Worm (Caenorhabditis elegans): ENCODE data around the gene try-10.

Gene try-10

DNA sequence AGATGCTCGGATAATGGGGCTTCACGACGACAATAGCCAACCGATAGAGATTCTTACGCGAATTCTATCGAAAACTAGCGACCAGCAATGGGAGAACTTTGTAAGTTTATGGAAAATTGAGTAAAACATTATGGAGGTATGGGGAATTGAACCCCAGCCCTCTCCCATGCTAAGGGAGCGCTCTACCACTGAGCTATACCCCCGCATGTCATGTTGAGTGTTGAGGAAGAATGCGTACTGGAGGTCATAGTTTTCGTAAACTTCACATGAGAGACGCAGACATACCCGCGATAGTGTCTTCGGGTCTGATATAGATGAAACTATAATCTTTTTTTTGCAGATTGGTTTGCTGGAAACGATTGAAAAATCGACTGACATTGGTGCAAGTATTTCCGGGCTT, 9.7 kb downstream of the try-10 start (continued):
- TF ChIP-seq tbx-9 (tag; optimal IDR thresholded peaks at IDR 0.05; ENCODE audit: borderline replicate concordance) (no peak), dpff-1 (tag; optimal IDR thresholded peaks at IDR 0.05) (no peak), zfh-2 (GFP tag; conservative IDR thresholded peaks at IDR 0.05) (0 out of 2 replicates have a peak, but pooled peaks have one; percentile 36), ama-1 (optimal IDR thresholded peaks at IDR 0.05) (no peak), ama-1 (GFP tag; optimal IDR thresholded peaks at IDR 0.05) (peak; percentile 63 to 76), madf-10 (tag; optimal IDR thresholded peaks at IDR 0.05) (peak; percentile 58), ceh-91 (GFP tag; IDR thresholded peaks at IDR 0.05) (no peak), B0336.3 (GFP tag; IDR thresholded peaks at IDR 0.05) (peak; percentile 37), ztf-18 (tag; optimal IDR thresholded peaks at IDR 0.05) (peak; percentile 62), aptf-3 (GFP tag; IDR thresholded peaks at IDR 0.05) (0 out of 2 replicates have a peak, but pooled peaks have one; percentile 13), aptf-2 (GFP tag; conservative IDR thresholded peaks at IDR 0.05) (no peak), sea-2 (GFP tag; IDR thresholded peaks at IDR 0.05) (no peak), repo-1 (tag; optimal IDR thresholded peaks at IDR 0.05) (peak; percentile 86), dpl-1 (GFP tag; optimal IDR thresholded peaks at IDR 0.05) (no peak), madf-6 (GFP tag; IDR thresholded peaks at IDR 0.05) (peak; percentile 65), efl-1 (GFP tag; optimal IDR thresholded peaks at IDR 0.05) (no peak), ztf-26 (tag; optimal IDR thresholded peaks at IDR 0.05) (peak; percentile 51), F33H1.4 (GFP tag; IDR thresholded peaks at IDR 0.05) (no peak), lsy-27 (tag; optimal IDR thresholded peaks at IDR 0.05; ENCODE audit: borderline replicate concordance, insufficient read depth) (no peak), nfyb-1 (GFP tag; IDR thresholded peaks at IDR 0.05) (peak; percentile 85), F22D6.2 (tag; optimal IDR thresholded peaks at IDR 0.05) (no peak), nhr-179 (tag; optimal IDR thresholded peaks at IDR 0.05) (peak; percentile 0), let-607 (tag; optimal IDR thresholded peaks at IDR 0.05) (peak; percentile 10 to 55), let-526 (GFP tag; IDR thresholded peaks at IDR 0.05) (0 out of 2 replicates have a peak, but pooled peaks have one; percentile 44), Y53F4B.3 (GFP tag; IDR thresholded peaks at IDR 0.05) (no peak), lin-40 (tag; optimal IDR thresholded peaks at IDR 0.05) (peak; percentile 76), hsf-1 (GFP tag; IDR thresholded peaks at IDR 0.05) (no peak), Y56A3A.18 (GFP tag; IDR thresholded peaks at IDR 0.05) (peak; percentile 39; the same call in 1 of the 2 replicates), F23B12.7 (tag; optimal IDR thresholded peaks at IDR 0.05; ENCODE audit: insufficient read depth) (peak; percentile 76), fkh-3 (tag; optimal IDR thresholded peaks at IDR 0.05) (peak; percentile 71), hlh-26 (GFP tag; conservative IDR thresholded peaks at IDR 0.05) (no peak), cebp-2 (GFP tag; IDR thresholded peaks at IDR 0.05) (peak; percentile 83; the same call in 1 of the 2 replicates), die-1 (tag; optimal IDR thresholded peaks at IDR 0.05) (peak; percentile 79), sptf-2 (GFP tag; optimal IDR thresholded peaks at IDR 0.05) (peak; percentile 37), B0019.2 (GFP tag; conservative IDR thresholded peaks at IDR 0.05) (no peak), F52B5.7 (tag; optimal IDR thresholded peaks at IDR 0.05) (peak; percentile 22), snpc-1.3 (tag; optimal IDR thresholded peaks at IDR 0.05; ENCODE audit: insufficient read depth) (peak; percentile 85), Y67H2A.10 (GFP tag; conservative IDR thresholded peaks at IDR 0.05) (no peak), F57C9.4 (tag; optimal IDR thresholded peaks at IDR 0.05) (no peak), unc-62 (GFP tag; optimal IDR thresholded peaks at IDR 0.05) (no peak), xnd-1 (tag; optimal IDR thresholded peaks at IDR 0.05) (no peak), nhr-90 (tag; optimal IDR thresholded peaks at IDR 0.05) (peak; percentile 76), chd-7 (tag; optimal IDR thresholded peaks at IDR 0.05) (peak; percentile 79), him-1 (tag; optimal IDR thresholded peaks at IDR 0.05) (peak; percentile 39), snpc-1.1 (tag; optimal IDR thresholded peaks at IDR 0.05; ENCODE audit: insufficient read depth) (no peak), D2030.7 (GFP tag; IDR thresholded peaks at IDR 0.05) (peak; percentile 39; the same call in 1 of the 2 replicates), T26A5.8 (tag; optimal IDR thresholded peaks at IDR 0.05) (no peak), zim-3 (tag; optimal IDR thresholded peaks at IDR 0.05) (peak; percentile 87), lin-54 (GFP tag; optimal IDR thresholded peaks at IDR 0.05) (peak; percentile 63)

Measured in whole organism, young adult.